Fruit fly (Drosophila melanogaster) Kc167 (cell line): ENCODE data around the gene dpy.

Experiments
- Myc ChIP-seq: fragments of >200 bp; optimal IDR thresholded peaks from 2 replicates; lab custom pipeline; 2017; ENCODE audit warnings: missing external identifiers
- h ChIP-seq: fragments of >200 bp; optimal IDR thresholded peaks from 3 replicates; lab custom pipeline; 2018; ENCODE audit warnings: missing external identifiers
- insv ChIP-seq: fragments of >200 bp; optimal IDR thresholded peaks from 3 replicates; lab custom pipeline; 2018; ENCODE audit warnings: missing external identifiers
- psq ChIP-seq: fragments of >200 bp; optimal IDR thresholded peaks from 2 replicates; lab custom pipeline; 2017; ENCODE audit warnings: missing external identifiers
- ttk ChIP-seq: sonication (Bioruptor generic); optimal IDR thresholded peaks from 2 replicates; lab custom pipeline; 2017; ENCODE audit warnings: missing external identifiers

- TF ChIP-seq insv (lab: Kevin White, UChicago): no peak
- TF ChIP-seq Myc: no peak
- no peak for TF ChIP-seq psq (lab: Kevin White, UChicago)
- TF ChIP-seq h (lab: Kevin White, UChicago): no peak
- no peak for TF ChIP-seq ttk (lab: Kevin White, UChicago)
Observed at dm6 chr2L:4456539-4456994, 157.5 kb downstream of the dpy start, which contains the start of gene Gs1l.
